Fruit fly (Drosophila melanogaster) whole organism, embryonic: ENCODE data around the gene Rab7.
A peak's percentile ranks its signal among the peaks of the same experiment; 100 is the strongest.

ENCODE experiments used
- CG10147 ChIP-seq: fragments of 200-800 bp; sonication (Bioruptor generic); optimal IDR thresholded peaks from 2 replicates; lab custom pipeline; 2019; ENCODE audit warnings: missing biosample characterization, mild to moderate bottlenecking, missing genetic modification characterization, moderate library complexity
- CG10979 ChIP-seq: fragments of 200-800 bp; sonication (Bioruptor generic); optimal IDR thresholded peaks from 2 replicates; lab custom pipeline; 2018; ENCODE audit warnings: missing biosample characterization, mild to moderate bottlenecking, missing genetic modification characterization, moderate library complexity
- CG11398 ChIP-seq: fragments of 200-800 bp; sonication (Bioruptor generic); optimal IDR thresholded peaks from 2 replicates; lab custom pipeline; 2016; ENCODE audit warnings: missing biosample characterization, missing genetic modification characterization
- CG12104 ChIP-seq: fragments of 200-800 bp; sonication (Bioruptor generic); optimal IDR thresholded peaks from 3 replicates; lab custom pipeline; 2016; ENCODE audit warnings: missing biosample characterization, missing genetic modification characterization
- CG17361 ChIP-seq: fragments of 200-800 bp; sonication (Bioruptor generic); IDR thresholded peaks from 3 replicates; pipeline ENCODE4 v1.3.6; 2022; ENCODE audit warnings: missing biosample characterization, missing genetic modification characterization
- CG17385 ChIP-seq: fragments of 200-800 bp; sonication (Bioruptor generic); optimal IDR thresholded peaks from 3 replicates; lab custom pipeline; 2018; ENCODE audit warnings: missing biosample characterization, mild to moderate bottlenecking, missing genetic modification characterization
- CG17912 ChIP-seq: fragments of 200-800 bp; sonication (Bioruptor generic); optimal IDR thresholded peaks from 2 replicates; lab custom pipeline; 2018; ENCODE audit warnings: missing biosample characterization, mild to moderate bottlenecking, missing genetic modification characterization
- CG1792 ChIP-seq: fragments of 200-800 bp; sonication (Bioruptor generic); optimal IDR thresholded peaks from 2 replicates; lab custom pipeline; 2016; ENCODE audit warnings: missing biosample characterization, missing genetic modification characterization
- CG18262 ChIP-seq: fragments of 200-800 bp; optimal IDR thresholded peaks from 3 replicates; lab custom pipeline; 2019; ENCODE audit warnings: missing biosample characterization, mild to moderate bottlenecking, missing genetic modification characterization, moderate library complexity
- CG18764 ChIP-seq: fragments of 200-800 bp; sonication (Bioruptor generic); optimal IDR thresholded peaks from 3 replicates; lab custom pipeline; 2016; ENCODE audit warnings: missing biosample characterization, missing genetic modification characterization
- CG30403 ChIP-seq: fragments of 200-800 bp; sonication (Bioruptor generic); optimal IDR thresholded peaks from 3 replicates; lab custom pipeline; 2016; ENCODE audit warnings: missing biosample characterization, missing genetic modification characterization
- CG6175 ChIP-seq: fragments of 200-800 bp; sonication (Bioruptor generic); IDR thresholded peaks from 3 replicates; pipeline ENCODE4 v1.3.6; 2022; ENCODE audit warnings: missing biosample characterization, missing genetic modification characterization
- CG6272 ChIP-seq: fragments of 200-800 bp; sonication (Bioruptor generic); IDR thresholded peaks from 2 replicates; pipeline ENCODE4 v1.3.6; 2022; ENCODE audit warnings: missing biosample characterization, missing genetic modification characterization
- CG7745 ChIP-seq: fragments of 200-800 bp; sonication (Bioruptor generic); optimal IDR thresholded peaks from 2 replicates; lab custom pipeline; 2018; ENCODE audit warnings: missing biosample characterization, mild to moderate bottlenecking, missing genetic modification characterization, moderate library complexity
- CG8765 ChIP-seq: fragments of 200-800 bp; sonication (Bioruptor generic); IDR thresholded peaks from 2 replicates; pipeline ENCODE4 v1.3.6; 2022; ENCODE audit warnings: missing biosample characterization, missing genetic modification characterization
- CG8944 ChIP-seq: fragments of 200-800 bp; sonication (Bioruptor generic); optimal IDR thresholded peaks from 3 replicates; lab custom pipeline; 2016; ENCODE audit warnings: missing biosample characterization, missing genetic modification characterization
- CG9727 ChIP-seq: fragments of 200-800 bp; sonication (Bioruptor generic); optimal IDR thresholded peaks from 3 replicates; lab custom pipeline; 2017; ENCODE audit warnings: missing biosample characterization, mild to moderate bottlenecking, missing genetic modification characterization
- CG9817 ChIP-seq: fragments of 200-800 bp; sonication (Bioruptor generic); optimal IDR thresholded peaks from 2 replicates; lab custom pipeline; 2018; ENCODE audit warnings: missing biosample characterization, mild to moderate bottlenecking, missing genetic modification characterization, moderate library complexity
- CG9932 ChIP-seq: fragments of 200-800 bp; sonication (Bioruptor generic); IDR thresholded peaks from 2 replicates; pipeline ENCODE4 v1.3.6; 2022; ENCODE audit warnings: missing biosample characterization, missing genetic modification characterization
- Dek ChIP-seq: fragments of 200-800 bp; sonication (Bioruptor generic); optimal IDR thresholded peaks from 3 replicates; lab custom pipeline; 2019; ENCODE audit warnings: missing biosample characterization, mild to moderate bottlenecking, missing genetic modification characterization, moderate library complexity
- Dref ChIP-seq: fragments of 200-800 bp; sonication (Bioruptor generic); IDR thresholded peaks from 2 replicates; pipeline ENCODE4 v1.3.6; 2022; ENCODE audit warnings: missing biosample characterization, missing genetic modification characterization
- E2f2 ChIP-seq: fragments of 200-800 bp; sonication (Bioruptor generic); IDR thresholded peaks from 2 replicates; pipeline ENCODE4 v1.3.6; 2022; ENCODE audit warnings: missing biosample characterization, missing genetic modification characterization
- Fer2 ChIP-seq: fragments of 200-800 bp; sonication (Bioruptor generic); optimal IDR thresholded peaks from 2 replicates; lab custom pipeline; 2018; ENCODE audit warnings: missing biosample characterization, mild to moderate bottlenecking, missing genetic modification characterization, moderate library complexity
- Fer3 ChIP-seq: fragments of 200-800 bp; sonication (Bioruptor generic); optimal IDR thresholded peaks from 2 replicates; lab custom pipeline; 2018; ENCODE audit warnings: missing biosample characterization, mild to moderate bottlenecking, missing genetic modification characterization, moderate library complexity
- Hmr ChIP-seq: fragments of 200-800 bp; sonication (Bioruptor generic); optimal IDR thresholded peaks from 3 replicates; lab custom pipeline; 2017; ENCODE audit warnings: mild to moderate bottlenecking, missing biosample characterization, missing genetic modification reagents, missing genetic modification characterization
- Hr3 ChIP-seq: fragments of 200-800 bp; sonication (Bioruptor generic); optimal IDR thresholded peaks from 3 replicates; lab custom pipeline; 2016; ENCODE audit warnings: missing biosample characterization, missing genetic modification characterization
- MESR4 ChIP-seq: fragments of 200-800 bp; sonication (Bioruptor generic); optimal IDR thresholded peaks from 2 replicates; lab custom pipeline; 2018; ENCODE audit warnings: missing biosample characterization, mild to moderate bottlenecking, missing genetic modification characterization, moderate library complexity
- Myb ChIP-seq: fragments of 200-800 bp; sonication (Bioruptor generic); optimal IDR thresholded peaks from 2 replicates; lab custom pipeline; 2016; ENCODE audit warnings: missing biosample characterization, missing genetic modification characterization
- Neu2 ChIP-seq: fragments of 200-800 bp; sonication (Bioruptor generic); optimal IDR thresholded peaks from 3 replicates; lab custom pipeline; 2016; ENCODE audit warnings: missing biosample characterization, missing genetic modification characterization, borderline replicate concordance
- Ptx1 ChIP-seq: fragments of 200-800 bp; sonication (Bioruptor generic); IDR thresholded peaks from 2 replicates; pipeline ENCODE4 v1.3.6; 2022; ENCODE audit warnings: missing biosample characterization, missing genetic modification characterization
- Ravus ChIP-seq: fragments of 200-800 bp; sonication (Bioruptor generic); IDR thresholded peaks from 2 replicates; pipeline ENCODE4 v1.3.6; 2022; ENCODE audit warnings: missing biosample characterization, missing genetic modification characterization
- Vsx1 ChIP-seq: fragments of 200-800 bp; sonication (Bioruptor generic); optimal IDR thresholded peaks from 2 replicates; lab custom pipeline; 2017; ENCODE audit warnings: missing biosample characterization, mild to moderate bottlenecking, missing genetic modification characterization, missing genetic modification reagents
- Xbp1 ChIP-seq: fragments of 200-800 bp; sonication (Bioruptor generic); optimal IDR thresholded peaks from 3 replicates; lab custom pipeline; 2016; ENCODE audit warnings: missing biosample characterization, mild to moderate bottlenecking, missing genetic modification characterization
- amos ChIP-seq: fragments of 200-800 bp; sonication (Bioruptor generic); IDR thresholded peaks from 2 replicates; pipeline ENCODE4 v1.3.6; 2022; ENCODE audit warnings: missing biosample characterization, missing genetic modification characterization; ENCODE audit not compliant: partially characterized antibody
- ara ChIP-seq: fragments of 200-800 bp; sonication (Bioruptor generic); IDR thresholded peaks from 2 replicates; pipeline ENCODE4 v1.3.6; 2022; ENCODE audit warnings: missing biosample characterization, missing genetic modification characterization
- cg ChIP-seq: fragments of 200-800 bp; sonication (Bioruptor generic); optimal IDR thresholded peaks from 3 replicates; lab custom pipeline; 2019; ENCODE audit warnings: missing biosample characterization, mild to moderate bottlenecking, missing genetic modification characterization, moderate library complexity
- chinmo ChIP-seq: fragments of 200-800 bp; sonication (Bioruptor generic); IDR thresholded peaks from 4 replicates; pipeline ENCODE4 v1.3.6; 2022; ENCODE audit warnings: missing biosample characterization, missing genetic modification characterization; ENCODE audit not compliant: partially characterized antibody
- chm ChIP-seq: fragments of 200-800 bp; sonication (Bioruptor generic); IDR thresholded peaks from 2 replicates; pipeline ENCODE4 v1.3.6; 2022; ENCODE audit warnings: missing biosample characterization, missing genetic modification characterization
- cwo ChIP-seq: fragments of 200-800 bp; sonication (Bioruptor generic); optimal IDR thresholded peaks from 3 replicates; lab custom pipeline; 2017; ENCODE audit warnings: missing biosample characterization, missing genetic modification characterization, mild to moderate bottlenecking, moderate library complexity, missing genetic modification reagents
- fru ChIP-seq: fragments of >200 bp; optimal IDR thresholded peaks from 2 replicates; lab custom pipeline; 2017
- gfzf ChIP-seq: fragments of 200-800 bp; sonication (Bioruptor generic); optimal IDR thresholded peaks from 2 replicates; lab custom pipeline; 2016; ENCODE audit warnings: missing biosample characterization, mild to moderate bottlenecking, missing genetic modification characterization, moderate library complexity
- grn ChIP-seq: fragments of 200-800 bp; sonication (Bioruptor generic); optimal IDR thresholded peaks from 3 replicates; lab custom pipeline; 2017; ENCODE audit warnings: missing biosample characterization, missing genetic modification characterization
- lab ChIP-seq: fragments of 200-800 bp; sonication (Bioruptor generic); optimal IDR thresholded peaks from 3 replicates; lab custom pipeline; 2017; ENCODE audit warnings: missing biosample characterization, missing genetic modification characterization, mild to moderate bottlenecking, moderate library complexity, missing genetic modification reagents
- nom ChIP-seq: fragments of 200-800 bp; sonication (Bioruptor generic); optimal IDR thresholded peaks from 2 replicates; lab custom pipeline; 2017; ENCODE audit warnings: missing biosample characterization, missing genetic modification characterization, mild to moderate bottlenecking, moderate library complexity, missing genetic modification reagents
- pnt ChIP-seq: fragments of 200-800 bp; sonication (Bioruptor generic); optimal IDR thresholded peaks from 3 replicates; lab custom pipeline; 2016; ENCODE audit warnings: missing biosample characterization, missing genetic modification characterization
- ssp ChIP-seq: fragments of 200-800 bp; sonication (Bioruptor generic); IDR thresholded peaks from 2 replicates; pipeline ENCODE4 v1.3.6; 2022; ENCODE audit warnings: missing biosample characterization, missing genetic modification characterization
- tin ChIP-seq: fragments of 200-800 bp; sonication (Bioruptor generic); optimal IDR thresholded peaks from 3 replicates; lab custom pipeline; 2016; ENCODE audit warnings: missing biosample characterization, missing genetic modification characterization
- vfl ChIP-seq: fragments of 200-800 bp; sonication (Bioruptor generic); optimal IDR thresholded peaks from 2 replicates; lab custom pipeline; 2016; ENCODE audit warnings: missing biosample characterization, missing genetic modification characterization
- yki ChIP-seq: fragments of >200 bp; optimal IDR thresholded peaks from 3 replicates; lab custom pipeline; 2018

Rab7 gene

dm6 chr3R:23992823-23993797 lies at the start of gene Rab7, which contains the start of gene Epp (continued):
- no peak for TF ChIP-seq ssp (GFP tag; lab: Robert Waterston, UW)
- peak; percentile 46 for TF ChIP-seq Myb (GFP tag; lab: Kevin White, UChicago)
- TF ChIP-seq yki (lab: Kevin White, UChicago): no peak
- TF ChIP-seq CG9727 (GFP tag; lab: Kevin White, UChicago): no peak
- TF ChIP-seq CG6272 (GFP tag; lab: Robert Waterston, UW): 0 out of 2 replicates have a peak, but pooled peaks have one; percentile 9
- no peak for TF ChIP-seq CG7745 (tag; lab: Kevin White, UChicago)
- no peak for TF ChIP-seq CG12104
- peak; percentile 40; the same call in 1 of the 2 replicates for TF ChIP-seq Ptx1
- no peak for TF ChIP-seq ara (GFP tag; lab: Robert Waterston, UW)
- no peak for TF ChIP-seq CG8765 (GFP tag; lab: Robert Waterston, UW)
- peak; percentile 99 for TF ChIP-seq MESR4 (GFP tag; lab: Kevin White, UChicago)
- no peak for TF ChIP-seq Dek (tag; lab: Kevin White, UChicago)
- no peak for TF ChIP-seq CG6175
- peak; percentile 43 for TF ChIP-seq CG17385
- TF ChIP-seq CG11398 (GFP tag; lab: Kevin White, UChicago): no peak
- TF ChIP-seq vfl: peak; percentile 8
- no peak for TF ChIP-seq pnt
- TF ChIP-seq tin (GFP tag; lab: Kevin White, UChicago): peak; percentile 10
- TF ChIP-seq CG9932 (GFP tag; lab: Robert Waterston, UW): peak; percentile 84
- peak; percentile 44 for TF ChIP-seq Hmr (GFP tag; lab: Kevin White, UChicago)
- TF ChIP-seq Fer3: no peak
- TF ChIP-seq nom (GFP tag; lab: Kevin White, UChicago): peak; percentile 90
- TF ChIP-seq Hr3 (GFP tag; lab: Kevin White, UChicago): peak; percentile 39
- TF ChIP-seq Xbp1 (GFP tag; lab: Kevin White, UChicago): peak; percentile 51
- TF ChIP-seq E2f2 (GFP tag; lab: Robert Waterston, UW): peak; percentile 20; the same call in 1 of the 2 replicates
- peak; percentile 92 for TF ChIP-seq Dref (GFP tag; lab: Robert Waterston, UW)
- TF ChIP-seq cg (GFP tag; lab: Kevin White, UChicago): peak; percentile 96
- TF ChIP-seq CG10147: peak; percentile 5
- peak; percentile 30 for TF ChIP-seq CG18764
- TF ChIP-seq Neu2 (GFP tag; lab: Kevin White, UChicago): no peak
- peak; percentile 9 for TF ChIP-seq grn
- TF ChIP-seq CG17912 (GFP tag; lab: Kevin White, UChicago): peak; percentile 22
- TF ChIP-seq CG10979 (tag; lab: Kevin White, UChicago): peak; percentile 19
- TF ChIP-seq cwo (GFP tag; lab: Kevin White, UChicago): peak; percentile 36
- peak; percentile 99 for TF ChIP-seq Vsx1 (GFP tag; lab: Kevin White, UChicago)
- TF ChIP-seq Ravus (GFP tag; lab: Robert Waterston, UW): no peak
- TF ChIP-seq CG17361: peak; percentile 50; the same call in 2 of the 3 replicates
- peak; percentile 32 for TF ChIP-seq CG30403
- TF ChIP-seq CG18262 (tag; lab: Kevin White, UChicago): peak; percentile 15
- TF ChIP-seq Fer2: peak; percentile 23
- TF ChIP-seq fru (lab: Kevin White, UChicago): no peak
- peak; percentile 95 for TF ChIP-seq amos (GFP tag; lab: Robert Waterston, UW)
- TF ChIP-seq lab (GFP tag; lab: Kevin White, UChicago): peak; percentile 65
- no peak for TF ChIP-seq CG8944
- peak; percentile 5 for TF ChIP-seq CG1792 (GFP tag; lab: Kevin White, UChicago)
- TF ChIP-seq CG9817 (tag; lab: Kevin White, UChicago): no peak
- peak; percentile 20 for TF ChIP-seq gfzf (GFP tag; lab: Kevin White, UChicago)
- TF ChIP-seq chm: peak; percentile 58; the same call in 1 of the 2 replicates
- TF ChIP-seq chinmo (GFP tag; lab: Robert Waterston, UW): peak; percentile 96
